Worm (Caenorhabditis elegans) whole organism, young adult: ENCODE results near the gene txt-17.

Experiments
- B0336.3 ChIP-seq: fragments of 200-800 bp; sonication (Bioruptor generic); IDR thresholded peaks from 2 replicates; pipeline ENCODE4 v1.3.6; 2022; ENCODE audit warnings: missing genetic modification characterization, missing compliant biosample characterization
- K12H6.12 ChIP-seq: fragments of 200-800 bp; sonication (Bioruptor generic); optimal IDR thresholded peaks from 2 replicates; lab custom pipeline; 2018; ENCODE audit warnings: mild to moderate bottlenecking, missing genetic modification characterization, missing compliant biosample characterization
- cebp-1 ChIP-seq, 2 experiments: fragments of 200-800 bp in 1 of 2; sonication (Bioruptor generic) in 1 of 2; sonication (generic microtip) in 1 of 2; IDR thresholded peaks in 1 of 2; optimal IDR thresholded peaks in 1 of 2; 2 replicates each; pipeline versions ENCODE4 v1.3.6 to Lab custom; 2017 to 2022; ENCODE audit warnings: missing compliant biosample characterization in 2 of 2, missing genetic modification characterization in 2 of 2, mild to moderate bottlenecking in 1 of 2, missing genetic modification reagents in 1 of 2, moderate library complexity in 1 of 2
- dpff-1 ChIP-seq: sonication (generic microtip); optimal IDR thresholded peaks from 2 replicates; lab custom pipeline; 2017; ENCODE audit warnings: mild to moderate bottlenecking, missing genetic modification characterization, missing compliant biosample characterization
- him-1 ChIP-seq: sonication (generic microtip); optimal IDR thresholded peaks from 2 replicates; lab custom pipeline; 2016; ENCODE audit warnings: missing genotype, missing genetic modification reagents, missing genetic modification characterization, missing compliant biosample characterization
- lsy-27 ChIP-seq: sonication (generic microtip); optimal IDR thresholded peaks from 2 replicates; lab custom pipeline; 2017; ENCODE audit warnings: missing genetic modification characterization, mild to moderate bottlenecking, missing compliant biosample characterization, antibody characterized with exemption, missing genotype, borderline replicate concordance; ENCODE audit not compliant: insufficient read depth
- pha-4 ChIP-seq: fragments of 150-350 bp; sonication (generic microtip); optimal IDR thresholded peaks from 2 replicates; lab custom pipeline; 2014; ENCODE audit warnings: missing biosample characterization, missing genetic modification reagents, missing genetic modification characterization
- snpc-4 ChIP-seq, 5 experiments: fragments of 150-350 bp in 1 of 5; sonication (generic microtip) in 4 of 5; optimal IDR thresholded peaks; 2 replicates each; lab custom pipeline; 2014 to 2018; ENCODE audit warnings: missing genetic modification characterization in 5 of 5, missing biosample characterization in 3 of 5, antibody characterized with exemption in 2 of 5, mild to moderate bottlenecking in 2 of 5, missing compliant biosample characterization in 2 of 5, missing genotype in 2 of 5, moderate library complexity in 2 of 5, missing genetic modification reagents in 1 of 5
- zfh-2 ChIP-seq: fragments of 200-800 bp; sonication (Bioruptor generic); conservative IDR thresholded peaks from 2 replicates; pipeline ENCODE4 v1.3.6; 2022; ENCODE audit warnings: missing genetic modification reagents, missing genetic modification characterization, missing compliant biosample characterization
- ztf-28 ChIP-seq: fragments of 200-800 bp; sonication (Bioruptor generic); IDR thresholded peaks from 2 replicates; pipeline ENCODE4 v1.3.6; 2022; ENCODE audit warnings: missing genetic modification reagents, missing genetic modification characterization, missing compliant biosample characterization

- no peak for TF ChIP-seq dpff-1 (tag; lab: Kevin White, UChicago)
- no peak for TF ChIP-seq ztf-28 (GFP tag; lab: Robert Waterston, UW)
- TF ChIP-seq lsy-27 (tag; lab: Kevin White, UChicago), result no peak
- no peak for TF ChIP-seq B0336.3 (GFP tag; lab: Robert Waterston, UW)
- TF ChIP-seq zfh-2 (GFP tag; lab: Robert Waterston, UW), result no peak
- no peak for TF ChIP-seq him-1 (tag; lab: Kevin White, UChicago)
- no peak for TF ChIP-seq K12H6.12
- no peak for TF ChIP-seq snpc-4 (GFP tag; optimal IDR thresholded peaks at IDR 0.05; lab: Kevin White, UChicago)
- no peak for TF ChIP-seq snpc-4 (tag; optimal IDR thresholded peaks at IDR 0.05; lab: Kevin White, UChicago)
- no peak for TF ChIP-seq cebp-1 (GFP tag; IDR thresholded peaks at IDR 0.05; lab: Robert Waterston, UW)
- TF ChIP-seq cebp-1 (tag; optimal IDR thresholded peaks at IDR 0.05; lab: Kevin White, UChicago), result no peak
- no peak for TF ChIP-seq pha-4
Observed at ce11 chrV:7087340-7087739, 34.3 kb upstream of the txt-17 start.
